Fruit fly (Drosophila melanogaster) whole organism, embryonic: Measurements from ENCODE around the gene CG15536.

Experiments
- Ada2b ChIP-seq: fragments of 200-800 bp; sonication (Bioruptor generic); IDR thresholded peaks from 2 replicates; pipeline ENCODE4 v1.3.6; 2022; ENCODE audit warnings: missing biosample characterization, missing genetic modification characterization
- Aef1 ChIP-seq: fragments of 200-800 bp; sonication (Bioruptor generic); IDR thresholded peaks from 3 replicates; pipeline ENCODE4 v1.3.6; 2022; ENCODE audit warnings: missing biosample characterization, missing genetic modification characterization
- Antp ChIP-seq: fragments of 200-800 bp; sonication (Bioruptor generic); optimal IDR thresholded peaks from 3 replicates; lab custom pipeline; 2016; ENCODE audit warnings: missing biosample characterization, missing genetic modification characterization
- Bteb2 ChIP-seq: fragments of 200-800 bp; sonication (Bioruptor generic); optimal IDR thresholded peaks from 2 replicates; lab custom pipeline; 2016; ENCODE audit warnings: missing biosample characterization, missing genetic modification characterization
- CG10147 ChIP-seq: fragments of 200-800 bp; sonication (Bioruptor generic); optimal IDR thresholded peaks from 2 replicates; lab custom pipeline; 2019; ENCODE audit warnings: missing biosample characterization, mild to moderate bottlenecking, missing genetic modification characterization, moderate library complexity
- CG10565 ChIP-seq: fragments of 200-800 bp; sonication (Bioruptor generic); optimal IDR thresholded peaks from 3 replicates; lab custom pipeline; 2016; ENCODE audit warnings: missing biosample characterization, mild to moderate bottlenecking, missing genetic modification characterization
- CG10654 ChIP-seq: fragments of 200-800 bp; sonication (Bioruptor generic); optimal IDR thresholded peaks from 2 replicates; lab custom pipeline; 2016; ENCODE audit warnings: missing biosample characterization, missing genetic modification characterization
- CG11560 ChIP-seq: fragments of 200-800 bp; sonication (Bioruptor generic); IDR thresholded peaks from 3 replicates; pipeline ENCODE4 v1.3.6; 2022; ENCODE audit warnings: missing biosample characterization, missing genetic modification characterization
- CG12391 ChIP-seq: fragments of 200-800 bp; sonication (Bioruptor generic); optimal IDR thresholded peaks from 3 replicates; lab custom pipeline; 2018; ENCODE audit warnings: missing biosample characterization, mild to moderate bottlenecking, missing genetic modification characterization, moderate library complexity
- CG13296 ChIP-seq: fragments of 200-800 bp; sonication (Bioruptor generic); optimal IDR thresholded peaks from 3 replicates; lab custom pipeline; 2018; ENCODE audit warnings: missing biosample characterization, mild to moderate bottlenecking, missing genetic modification characterization
- CG17186 ChIP-seq: fragments of 200-800 bp; sonication (Bioruptor generic); optimal IDR thresholded peaks from 3 replicates; lab custom pipeline; 2017; ENCODE audit warnings: missing biosample characterization, missing genetic modification reagents, missing genetic modification characterization
- CG1792 ChIP-seq: fragments of 200-800 bp; sonication (Bioruptor generic); optimal IDR thresholded peaks from 2 replicates; lab custom pipeline; 2016; ENCODE audit warnings: missing biosample characterization, missing genetic modification characterization
- CG18476 ChIP-seq: fragments of 200-800 bp; sonication (Bioruptor generic); optimal IDR thresholded peaks from 2 replicates; lab custom pipeline; 2016; ENCODE audit warnings: missing biosample characterization, mild to moderate bottlenecking, missing genetic modification characterization
- CG2678 ChIP-seq: fragments of 200-800 bp; sonication (Bioruptor generic); optimal IDR thresholded peaks from 3 replicates; lab custom pipeline; 2019; ENCODE audit warnings: missing biosample characterization, mild to moderate bottlenecking, missing genetic modification characterization, moderate library complexity
- CG2889 ChIP-seq: fragments of 200-800 bp; sonication (Bioruptor generic); IDR thresholded peaks from 3 replicates; pipeline ENCODE4 v1.3.6; 2022; ENCODE audit warnings: missing biosample characterization, missing genetic modification characterization
- CG3163 ChIP-seq: fragments of 200-800 bp; sonication (Bioruptor generic); optimal IDR thresholded peaks from 3 replicates; lab custom pipeline; 2016; ENCODE audit warnings: missing biosample characterization, missing genetic modification characterization
- CG4360 ChIP-seq: fragments of 200-800 bp; sonication (Bioruptor generic); IDR thresholded peaks from 2 replicates; pipeline ENCODE4 v1.3.6; 2022; ENCODE audit warnings: missing biosample characterization, missing genetic modification characterization
- CG4404 ChIP-seq: fragments of 200-800 bp; sonication (Bioruptor generic); IDR thresholded peaks from 2 replicates; pipeline ENCODE4 v1.3.6; 2022; ENCODE audit warnings: missing biosample characterization, missing genetic modification characterization
- CG4820 ChIP-seq: fragments of 200-800 bp; sonication (Bioruptor generic); optimal IDR thresholded peaks from 3 replicates; lab custom pipeline; 2016; ENCODE audit warnings: missing biosample characterization, missing genetic modification characterization
- CG6272 ChIP-seq: fragments of 200-800 bp; sonication (Bioruptor generic); IDR thresholded peaks from 2 replicates; pipeline ENCODE4 v1.3.6; 2022; ENCODE audit warnings: missing biosample characterization, missing genetic modification characterization
- CG7963 ChIP-seq: fragments of 200-800 bp; sonication (Bioruptor generic); IDR thresholded peaks from 3 replicates; pipeline ENCODE4 v1.3.6; 2022; ENCODE audit warnings: missing biosample characterization, missing genetic modification characterization; ENCODE audit not compliant: partially characterized antibody
- CG9215 ChIP-seq: fragments of 200-800 bp; sonication (Bioruptor generic); IDR thresholded peaks from 2 replicates; pipeline ENCODE4 v1.3.6; 2022; ENCODE audit warnings: missing biosample characterization, missing genetic modification characterization
- Camta ChIP-seq: fragments of 200-800 bp; sonication (Bioruptor generic); optimal IDR thresholded peaks from 2 replicates; lab custom pipeline; 2016; ENCODE audit warnings: missing biosample characterization, missing genetic modification characterization
- D ChIP-seq, 2 experiments: fragments of 200-800 bp in 1 of 2; fragments of >200 bp in 1 of 2; sonication (Bioruptor generic) in 1 of 2; optimal IDR thresholded peaks; 2 replicates in 1 of 2; 3 replicates in 1 of 2; lab custom pipeline; 2017; ENCODE audit warnings: mild to moderate bottlenecking in 1 of 2, missing biosample characterization in 1 of 2, missing genetic modification characterization in 1 of 2, missing genetic modification reagents in 1 of 2
- Dfd ChIP-seq, 2 experiments: fragments of >200 bp; optimal IDR thresholded peaks; 2 replicates each; lab custom pipeline; 2017; ENCODE audit warnings: missing biosample characterization in 2 of 2, missing genetic modification characterization in 2 of 2
- MTF-1 ChIP-seq: fragments of 200-800 bp; sonication (Bioruptor generic); optimal IDR thresholded peaks from 2 replicates; lab custom pipeline; 2018; ENCODE audit warnings: missing biosample characterization, mild to moderate bottlenecking, missing genetic modification characterization, borderline replicate concordance
- Med ChIP-seq: fragments of 200-800 bp; sonication (Bioruptor generic); peaks from one replicate; lab custom pipeline; 2016; ENCODE audit warnings: missing biosample characterization, missing genetic modification characterization, mild to moderate bottlenecking, inconsistent platforms, moderate library complexity
- NC2β ChIP-seq: fragments of 200-800 bp; sonication (Bioruptor generic); optimal IDR thresholded peaks from 2 replicates; lab custom pipeline; 2016; ENCODE audit warnings: missing biosample characterization, missing genetic modification characterization
- Sox102F ChIP-seq: fragments of 200-800 bp; sonication (Bioruptor generic); optimal IDR thresholded peaks from 2 replicates; lab custom pipeline; 2018; ENCODE audit warnings: missing biosample characterization, mild to moderate bottlenecking, missing genetic modification characterization, moderate library complexity
- YL-1 ChIP-seq: fragments of 200-800 bp; sonication (Bioruptor generic); optimal IDR thresholded peaks from 3 replicates; lab custom pipeline; 2017; ENCODE audit warnings: missing biosample characterization, mild to moderate bottlenecking, missing genetic modification characterization
- al ChIP-seq: fragments of 200-800 bp; sonication (Bioruptor generic); IDR thresholded peaks from 2 replicates; pipeline ENCODE4 v1.3.6; 2022; ENCODE audit warnings: missing biosample characterization, missing genetic modification characterization
- cad ChIP-seq: fragments of >200 bp; optimal IDR thresholded peaks from 2 replicates; lab custom pipeline; 2017; ENCODE audit warnings: missing biosample characterization, missing genetic modification characterization
- caup ChIP-seq: fragments of 200-800 bp; sonication (Bioruptor generic); optimal IDR thresholded peaks from 3 replicates; lab custom pipeline; 2017; ENCODE audit warnings: missing biosample characterization, mild to moderate bottlenecking, missing genetic modification characterization, moderate library complexity; ENCODE audit not compliant: severe bottlenecking
- cg ChIP-seq: fragments of 200-800 bp; sonication (Bioruptor generic); optimal IDR thresholded peaks from 3 replicates; lab custom pipeline; 2019; ENCODE audit warnings: missing biosample characterization, mild to moderate bottlenecking, missing genetic modification characterization, moderate library complexity
- dmrt99B ChIP-seq: fragments of 200-800 bp; sonication (Bioruptor generic); optimal IDR thresholded peaks from 2 replicates; lab custom pipeline; 2018; ENCODE audit warnings: missing biosample characterization, mild to moderate bottlenecking, missing genetic modification characterization, moderate library complexity
- exex ChIP-seq: fragments of 200-800 bp; sonication (Bioruptor generic); optimal IDR thresholded peaks from 4 replicates; lab custom pipeline; 2018; ENCODE audit warnings: missing biosample characterization, mild to moderate bottlenecking, missing genetic modification characterization, moderate library complexity
- gro ChIP-seq: fragments of 200-800 bp; sonication (Bioruptor generic); optimal IDR thresholded peaks from 2 replicates; lab custom pipeline; 2016; ENCODE audit warnings: missing biosample characterization, missing genetic modification characterization
- hkb ChIP-seq, 2 experiments: fragments of 200-800 bp in 1 of 2; fragments of >200 bp in 1 of 2; sonication (Bioruptor generic) in 1 of 2; IDR thresholded peaks in 1 of 2; optimal IDR thresholded peaks in 1 of 2; 2 replicates each; pipeline versions ENCODE4 v1.3.6 to Lab custom; 2017 to 2022; ENCODE audit warnings: missing biosample characterization in 1 of 2, missing genetic modification characterization in 1 of 2
- jigr1 ChIP-seq: fragments of 200-800 bp; sonication (Bioruptor generic); IDR thresholded peaks from 3 replicates; pipeline ENCODE4 v1.3.6; 2022; ENCODE audit warnings: missing biosample characterization, missing genetic modification characterization
- lbe ChIP-seq: fragments of 200-800 bp; sonication (Bioruptor generic); optimal IDR thresholded peaks from 2 replicates; lab custom pipeline; 2016; ENCODE audit warnings: missing biosample characterization, mild to moderate bottlenecking, missing genetic modification characterization
- lilli ChIP-seq: fragments of 200-800 bp; sonication (Bioruptor generic); optimal IDR thresholded peaks from 3 replicates; lab custom pipeline; 2016; ENCODE audit warnings: missing biosample characterization, missing genetic modification characterization
- maf-S ChIP-seq: fragments of 200-800 bp; sonication (Bioruptor generic); optimal IDR thresholded peaks from 2 replicates; lab custom pipeline; 2016; ENCODE audit warnings: missing biosample characterization, missing genetic modification characterization
- psq ChIP-seq: fragments of 200-800 bp; sonication (Bioruptor generic); optimal IDR thresholded peaks from 2 replicates; lab custom pipeline; 2017; ENCODE audit warnings: missing biosample characterization, missing genetic modification characterization
- repo ChIP-seq: fragments of 200-800 bp; sonication (Bioruptor generic); optimal IDR thresholded peaks from 2 replicates; lab custom pipeline; 2016; ENCODE audit warnings: missing biosample characterization, missing genetic modification characterization
- scrt ChIP-seq: fragments of 200-800 bp; sonication (Bioruptor generic); optimal IDR thresholded peaks from 2 replicates; lab custom pipeline; 2018; ENCODE audit warnings: missing biosample characterization, mild to moderate bottlenecking, missing genetic modification characterization, moderate library complexity
- sens-2 ChIP-seq: fragments of 200-800 bp; sonication (Bioruptor generic); IDR thresholded peaks from 2 replicates; pipeline ENCODE4 v1.3.6; 2022; ENCODE audit warnings: missing biosample characterization, missing genetic modification characterization
- sisA ChIP-seq: fragments of 200-800 bp; sonication (Bioruptor generic); IDR thresholded peaks from 2 replicates; pipeline ENCODE4 v1.3.6; 2022; ENCODE audit warnings: missing biosample characterization, missing genetic modification characterization
- stwl ChIP-seq: fragments of 200-800 bp; sonication (Bioruptor generic); optimal IDR thresholded peaks from 3 replicates; lab custom pipeline; 2018; ENCODE audit warnings: missing biosample characterization, mild to moderate bottlenecking, missing genetic modification characterization, moderate library complexity
- ttk ChIP-seq: fragments of 200-800 bp; sonication (Bioruptor generic); IDR thresholded peaks from 2 replicates; pipeline ENCODE4 v2.1.2; 2022; ENCODE audit warnings: missing biosample characterization, missing genetic modification characterization
- unc-4 ChIP-seq: fragments of 200-800 bp; sonication (Bioruptor generic); IDR thresholded peaks from 2 replicates; pipeline ENCODE4 v1.3.6; 2022; ENCODE audit warnings: missing biosample characterization, missing genetic modification characterization; ENCODE audit not compliant: partially characterized antibody
- unpg ChIP-seq: fragments of 200-800 bp; sonication (Bioruptor generic); optimal IDR thresholded peaks from 3 replicates; lab custom pipeline; 2018; ENCODE audit warnings: missing biosample characterization, mild to moderate bottlenecking, missing genetic modification characterization, moderate library complexity

The CG15536 gene

DNA sequence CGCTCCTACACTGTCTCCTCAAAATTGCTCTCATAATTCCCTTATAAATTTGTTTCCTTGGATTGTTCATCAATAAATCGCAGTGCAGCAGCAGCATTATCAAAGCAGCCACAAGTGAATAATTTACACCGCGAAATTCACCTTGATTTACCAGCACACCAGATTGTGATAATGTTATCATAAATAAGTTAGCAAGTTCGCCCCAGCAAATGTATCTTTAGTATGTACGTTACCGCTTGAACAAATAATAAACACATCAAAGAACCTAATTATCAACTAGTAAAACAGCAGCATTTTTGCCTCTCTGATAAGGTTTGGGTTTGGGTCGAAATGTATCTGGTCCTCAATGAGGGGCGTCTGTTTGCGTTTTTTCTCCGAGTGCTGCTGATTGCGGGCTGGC is 34.7 kb downstream of the CG15536 start (continued):
- TF ChIP-seq Antp (no peak), YL-1 (GFP tag; lab: Kevin White, UChicago) (no peak), CG10147 (GFP tag; lab: Kevin White, UChicago) (no peak), sisA (GFP tag; lab: Robert Waterston, UW) (no peak), CG13296 (GFP tag; lab: Kevin White, UChicago) (peak; percentile 4), exex (tag; lab: Kevin White, UChicago) (peak; percentile 70), CG4404 (GFP tag; lab: Robert Waterston, UW) (no peak), CG17186 (GFP tag; lab: Kevin White, UChicago) (no peak), Med (GFP tag; lab: Kevin White, UChicago) (peak; percentile 2), sens-2 (GFP tag; lab: Robert Waterston, UW) (no peak), CG10565 (GFP tag; lab: Kevin White, UChicago) (no peak), unc-4 (no peak), psq (GFP tag; lab: Kevin White, UChicago) (no peak), CG10654 (GFP tag; lab: Kevin White, UChicago) (no peak), al (no peak), scrt (GFP tag; lab: Kevin White, UChicago) (no peak), caup (GFP tag; lab: Kevin White, UChicago) (peak; percentile 30), Aef1 (GFP tag; lab: Robert Waterston, UW) (no peak), repo (GFP tag; lab: Kevin White, UChicago) (no peak), CG2889 (GFP tag; lab: Robert Waterston, UW) (no peak), unpg (no peak), CG11560 (no peak)

DNA sequence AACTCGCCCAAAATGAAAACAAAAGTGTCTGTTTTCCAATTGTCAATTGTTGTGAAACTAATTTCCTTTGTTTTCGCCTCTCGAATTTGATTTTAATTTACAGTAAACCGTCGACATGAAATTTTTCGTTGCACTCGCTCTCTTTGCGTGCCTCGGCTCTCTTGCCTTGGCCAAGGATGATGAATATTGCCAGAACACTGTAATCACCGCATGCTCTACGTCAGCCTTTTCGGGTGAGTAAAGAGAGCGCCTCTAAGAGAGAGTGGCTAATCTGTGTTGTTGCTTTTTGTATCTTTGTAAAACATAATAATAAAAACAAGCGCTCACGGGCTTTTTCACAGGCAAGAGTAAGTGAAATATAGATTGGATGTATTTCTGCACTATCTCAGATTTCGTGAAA is 35.9 kb downstream of the CG15536 start:
- TF ChIP-seq CG1792 (GFP tag; lab: Kevin White, UChicago) (no peak), Bteb2 (GFP tag; lab: Kevin White, UChicago) (no peak), CG18476 (GFP tag; lab: Kevin White, UChicago) (no peak), CG7963 (GFP tag; lab: Robert Waterston, UW) (no peak), D (optimal IDR thresholded peaks at IDR 0.05; lab: Kevin White, UChicago) (no peak), D (GFP tag; optimal IDR thresholded peaks at IDR 0.05; lab: Kevin White, UChicago) (no peak), stwl (tag; lab: Kevin White, UChicago) (no peak), Med (GFP tag; lab: Kevin White, UChicago) (peak; percentile 10), Ada2b (no peak), CG4360 (no peak), CG12391 (tag; lab: Kevin White, UChicago) (no peak), hkb (optimal IDR thresholded peaks at IDR 0.05; lab: Kevin White, UChicago) (no peak), hkb (GFP tag; IDR thresholded peaks at IDR 0.05; lab: Robert Waterston, UW) (no peak), MTF-1 (peak; percentile 97), CG4820 (GFP tag; lab: Kevin White, UChicago) (no peak), Sox102F (no peak), cg (GFP tag; lab: Kevin White, UChicago) (no peak), gro (GFP tag; lab: Kevin White, UChicago) (no peak), Dfd (GFP tag; optimal IDR thresholded peaks at IDR 0.05; lab: Kevin White, UChicago) (no peak), cad (GFP tag; lab: Kevin White, UChicago) (no peak), maf-S (GFP tag; lab: Kevin White, UChicago) (no peak), dmrt99B (tag; lab: Kevin White, UChicago) (no peak), lilli (GFP tag; lab: Kevin White, UChicago) (no peak), lbe (peak; percentile 10), ttk (GFP tag; lab: Robert Waterston, UW) (no peak), CG6272 (GFP tag; lab: Robert Waterston, UW) (no peak), jigr1 (no peak), NC2β (GFP tag; lab: Kevin White, UChicago) (no peak), CG9215 (GFP tag; lab: Robert Waterston, UW) (no peak), CG2678 (tag; lab: Kevin White, UChicago) (no peak), Camta (GFP tag; lab: Kevin White, UChicago) (no peak), CG10565 (GFP tag; lab: Kevin White, UChicago) (no peak), CG3163 (GFP tag; lab: Kevin White, UChicago) (peak; percentile 95)
